Worm (Caenorhabditis elegans) whole organism, L3 larva: Measurements from ENCODE around the gene fzo-1.
A peak's percentile ranks its signal among the peaks of the same experiment; 100 is the strongest.

Experiments
- ama-1 ChIP-seq: fragments of 150-350 bp; optimal IDR thresholded peaks from 2 replicates; lab custom pipeline; 2018
- ceh-28 ChIP-seq: fragments of 150-350 bp; optimal IDR thresholded peaks from 2 replicates; lab custom pipeline; 2014; ENCODE audit warnings: missing biosample characterization, missing genetic modification reagents, missing genetic modification characterization
- ceh-82 ChIP-seq: fragments of 150-350 bp; optimal IDR thresholded peaks from 2 replicates; lab custom pipeline; 2014; ENCODE audit warnings: missing biosample characterization, missing genetic modification characterization
- elt-2 ChIP-seq: sonication (generic microtip); optimal IDR thresholded peaks from 2 replicates; lab custom pipeline; 2016; ENCODE audit warnings: missing genetic modification reagents, mild to moderate bottlenecking, missing genetic modification characterization, missing compliant biosample characterization
- fkh-10 ChIP-seq: sonication (generic microtip); optimal IDR thresholded peaks from 2 replicates; lab custom pipeline; 2017; ENCODE audit warnings: missing biosample characterization, missing genetic modification reagents, missing genetic modification characterization
- nfya-1 ChIP-seq: sonication (generic microtip); optimal IDR thresholded peaks from 2 replicates; lab custom pipeline; 2017; ENCODE audit warnings: missing genetic modification characterization, mild to moderate bottlenecking, missing compliant biosample characterization, antibody characterized with exemption, moderate library complexity; ENCODE audit not compliant: insufficient read depth
- sea-2 ChIP-seq: fragments of 150-350 bp; sonication (generic microtip); optimal IDR thresholded peaks from 4 replicates; lab custom pipeline; 2014; ENCODE audit warnings: missing biosample characterization, missing genetic modification reagents, missing genetic modification characterization
- skn-1 ChIP-seq: fragments of 150-350 bp; optimal IDR thresholded peaks from 2 replicates; lab custom pipeline; 2014; ENCODE audit warnings: missing biosample characterization, missing genetic modification characterization
- snpc-4 ChIP-seq: fragments of 150-350 bp; optimal IDR thresholded peaks from 2 replicates; lab custom pipeline; 2014; ENCODE audit warnings: missing biosample characterization, missing genetic modification characterization
- unc-39 ChIP-seq: sonication (generic microtip); optimal IDR thresholded peaks from 4 replicates; lab custom pipeline; 2017; ENCODE audit warnings: missing biosample characterization, missing genetic modification characterization
- unc-62 ChIP-seq: fragments of 150-350 bp; sonication (generic microtip); optimal IDR thresholded peaks from 4 replicates; lab custom pipeline; 2014; ENCODE audit warnings: missing biosample characterization, missing genetic modification reagents, missing genetic modification characterization

DNA sequence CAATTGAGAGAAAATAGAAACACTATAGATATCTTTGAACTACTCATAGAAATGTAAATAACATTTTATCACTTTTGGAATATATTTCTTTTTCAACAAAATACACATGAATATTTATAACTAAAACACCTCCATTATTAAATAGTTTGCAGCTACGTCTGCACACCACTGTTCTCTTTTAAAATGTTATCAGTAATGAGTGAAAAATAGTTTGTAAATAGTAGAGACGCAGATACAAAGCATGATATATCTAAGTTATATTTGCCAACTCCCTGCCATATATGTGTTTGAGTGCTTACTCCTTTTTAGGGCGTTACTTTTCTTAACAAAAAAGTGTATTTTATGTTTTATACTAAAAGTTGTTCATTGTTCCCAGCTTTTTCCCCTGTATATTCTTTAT, 10.2 kb upstream of the fzo-1 start:
- TF ChIP-seq ceh-28 (tag; lab: Kevin White, UChicago) (no peak), sea-2 (GFP tag; lab: Kevin White, UChicago) (no peak), unc-39 (tag; lab: Kevin White, UChicago) (no peak), elt-2 (peak; percentile 70), nfya-1 (tag; lab: Kevin White, UChicago) (no peak), ama-1 (lab: Kevin White, UChicago) (no peak), unc-62 (GFP tag; lab: Kevin White, UChicago) (no peak), ceh-82 (no peak), fkh-10 (GFP tag; lab: Kevin White, UChicago) (no peak), snpc-4 (no peak), skn-1 (tag; lab: Kevin White, UChicago) (no peak)
